Worm (Caenorhabditis elegans) whole organism, late embryonic: ENCODE measurements around the gene C33D9.6.

Experiments used
- C08G9.2 ChIP-seq: sonication (generic microtip); optimal IDR thresholded peaks from 2 replicates; lab custom pipeline; 2016; ENCODE audit warnings: mild to moderate bottlenecking, missing genetic modification characterization, moderate library complexity, missing compliant biosample characterization
- F13H6.1 ChIP-seq: sonication (generic microtip); optimal IDR thresholded peaks from 2 replicates; lab custom pipeline; 2016; ENCODE audit warnings: missing genetic modification characterization, missing compliant biosample characterization
- K02D7.2 ChIP-seq: sonication (generic microtip); optimal IDR thresholded peaks from 2 replicates; lab custom pipeline; 2017; ENCODE audit warnings: mild to moderate bottlenecking, missing genetic modification characterization, missing compliant biosample characterization
- K09A11.1 ChIP-seq: sonication (generic microtip); optimal IDR thresholded peaks from 2 replicates; lab custom pipeline; 2017; ENCODE audit warnings: antibody characterized with exemption, mild to moderate bottlenecking, missing genetic modification characterization, missing compliant biosample characterization; ENCODE audit not compliant: insufficient read depth
- T23F11.4 ChIP-seq: fragments of 200-800 bp; sonication (Bioruptor generic); optimal IDR thresholded peaks from 2 replicates; lab custom pipeline; 2018; ENCODE audit warnings: mild to moderate bottlenecking, missing genetic modification characterization, missing compliant biosample characterization
- Y22D7AL.16 ChIP-seq: sonication (generic microtip); optimal IDR thresholded peaks from 2 replicates; lab custom pipeline; 2016; ENCODE audit warnings: missing genetic modification characterization, missing compliant biosample characterization
- ahr-1 ChIP-seq: sonication (generic microtip); optimal IDR thresholded peaks from 2 replicates; lab custom pipeline; 2016; ENCODE audit warnings: missing genetic modification characterization, missing compliant biosample characterization
- ceh-14 ChIP-seq: sonication (generic microtip); optimal IDR thresholded peaks from 2 replicates; lab custom pipeline; 2016; ENCODE audit warnings: missing genotype, missing genetic modification characterization, missing compliant biosample characterization
- ceh-18 ChIP-seq: sonication (generic microtip); optimal IDR thresholded peaks from 2 replicates; lab custom pipeline; 2016; ENCODE audit warnings: missing genetic modification characterization, missing compliant biosample characterization
- ceh-22 ChIP-seq: sonication (generic microtip); optimal IDR thresholded peaks from 2 replicates; lab custom pipeline; 2017; ENCODE audit warnings: missing biosample characterization, missing genetic modification characterization
- ceh-24 ChIP-seq: sonication (generic microtip); optimal IDR thresholded peaks from 2 replicates; lab custom pipeline; 2016; ENCODE audit warnings: mild to moderate bottlenecking, missing genetic modification characterization, missing compliant biosample characterization
- ceh-30 ChIP-seq: fragments of 150-350 bp; optimal IDR thresholded peaks from 2 replicates; lab custom pipeline; 2014; ENCODE audit warnings: missing biosample characterization, missing genetic modification characterization
- ceh-31 ChIP-seq: sonication (generic microtip); optimal IDR thresholded peaks from 2 replicates; lab custom pipeline; 2016; ENCODE audit warnings: missing genetic modification characterization, missing compliant biosample characterization
- ceh-34 ChIP-seq: sonication (generic microtip); optimal IDR thresholded peaks from 2 replicates; lab custom pipeline; 2016; ENCODE audit warnings: mild to moderate bottlenecking, missing genetic modification characterization, missing compliant biosample characterization
- ceh-6 ChIP-seq: fragments of 200-800 bp; sonication (Bioruptor generic); optimal IDR thresholded peaks from 2 replicates; lab custom pipeline; 2018; ENCODE audit warnings: mild to moderate bottlenecking, missing genetic modification characterization, missing compliant biosample characterization
- ceh-9 ChIP-seq: sonication (generic microtip); optimal IDR thresholded peaks from 2 replicates; lab custom pipeline; 2016; ENCODE audit warnings: mild to moderate bottlenecking, missing genetic modification characterization, inconsistent platforms, missing compliant biosample characterization
- dmd-4 ChIP-seq: sonication (generic microtip); optimal IDR thresholded peaks from 2 replicates; lab custom pipeline; 2016; ENCODE audit warnings: borderline replicate concordance, missing genetic modification characterization, missing compliant biosample characterization
- dve-1 ChIP-seq: sonication (generic microtip); optimal IDR thresholded peaks from 2 replicates; lab custom pipeline; 2017; ENCODE audit warnings: antibody characterized with exemption, mild to moderate bottlenecking, missing genetic modification characterization, missing compliant biosample characterization
- elt-2 ChIP-seq: sonication (generic microtip); optimal IDR thresholded peaks from 2 replicates; lab custom pipeline; 2016; ENCODE audit warnings: missing genetic modification reagents, missing genetic modification characterization, missing compliant biosample characterization
- fax-1 ChIP-seq: sonication (generic microtip); optimal IDR thresholded peaks from 2 replicates; lab custom pipeline; 2016; ENCODE audit warnings: missing genotype, missing genetic modification characterization, missing compliant biosample characterization
- fkh-10 ChIP-seq: fragments of 150-350 bp; optimal IDR thresholded peaks from 2 replicates; lab custom pipeline; 2014; ENCODE audit warnings: missing biosample characterization, missing genetic modification reagents, missing genetic modification characterization
- fkh-6 ChIP-seq: sonication (generic microtip); optimal IDR thresholded peaks from 2 replicates; lab custom pipeline; 2016; ENCODE audit warnings: missing genetic modification characterization, missing compliant biosample characterization
- gmeb-2 ChIP-seq: sonication (generic microtip); optimal IDR thresholded peaks from 2 replicates; lab custom pipeline; 2016; ENCODE audit warnings: missing genetic modification characterization, inconsistent platforms, missing compliant biosample characterization
- hlh-15 ChIP-seq: sonication (generic microtip); optimal IDR thresholded peaks from 2 replicates; lab custom pipeline; 2016; ENCODE audit warnings: missing genetic modification characterization, missing compliant biosample characterization
- hlh-8 ChIP-seq: sonication (generic microtip); optimal IDR thresholded peaks from 2 replicates; lab custom pipeline; 2016; ENCODE audit warnings: missing genotype, missing genetic modification characterization, missing compliant biosample characterization
- nhr-11 ChIP-seq: fragments of 150-350 bp; optimal IDR thresholded peaks from 2 replicates; lab custom pipeline; 2014; ENCODE audit warnings: missing biosample characterization, missing genetic modification characterization
- npax-4 ChIP-seq: sonication (generic microtip); optimal IDR thresholded peaks from 2 replicates; lab custom pipeline; 2016; ENCODE audit warnings: missing genetic modification characterization, missing compliant biosample characterization
- odd-2 ChIP-seq: sonication (generic microtip); optimal IDR thresholded peaks from 2 replicates; lab custom pipeline; 2017; ENCODE audit warnings: antibody characterized with exemption, mild to moderate bottlenecking, missing genetic modification characterization, missing compliant biosample characterization
- pag-3 ChIP-seq: sonication (generic microtip); optimal IDR thresholded peaks from 2 replicates; lab custom pipeline; 2016; ENCODE audit warnings: missing compliant biosample characterization, missing genetic modification characterization, borderline replicate concordance
- pat-9 ChIP-seq: fragments of 200-800 bp; sonication (Bioruptor generic); optimal IDR thresholded peaks from 2 replicates; lab custom pipeline; 2018; ENCODE audit warnings: mild to moderate bottlenecking, missing genetic modification characterization, moderate library complexity, missing compliant biosample characterization
- pax-1 ChIP-seq: fragments of 150-350 bp; optimal IDR thresholded peaks from 2 replicates; lab custom pipeline; 2014; ENCODE audit warnings: missing biosample characterization, missing genetic modification characterization
- pha-4 ChIP-seq: fragments of 150-350 bp; optimal IDR thresholded peaks from 2 replicates; lab custom pipeline; 2018; ENCODE audit warnings: missing biosample characterization, missing genetic modification reagents, missing genetic modification characterization
- pqm-1 ChIP-seq: sonication (generic microtip); optimal IDR thresholded peaks from 2 replicates; lab custom pipeline; 2016; ENCODE audit warnings: missing genetic modification characterization, missing compliant biosample characterization
- pros-1 ChIP-seq: fragments of 150-350 bp; optimal IDR thresholded peaks from 2 replicates; lab custom pipeline; 2014; ENCODE audit warnings: missing biosample characterization, missing genetic modification reagents, missing genetic modification characterization
- sdc-2 ChIP-seq: sonication (generic microtip); optimal IDR thresholded peaks from 2 replicates; lab custom pipeline; 2016; ENCODE audit warnings: missing genotype, missing genetic modification characterization, missing compliant biosample characterization
- tbx-2 ChIP-seq: sonication (generic microtip); optimal IDR thresholded peaks from 2 replicates; lab custom pipeline; 2016; ENCODE audit warnings: missing genetic modification characterization, missing compliant biosample characterization
- tbx-7 ChIP-seq: sonication (generic microtip); optimal IDR thresholded peaks from 2 replicates; lab custom pipeline; 2016; ENCODE audit warnings: missing genotype, missing genetic modification characterization, missing compliant biosample characterization
- ttx-3 ChIP-seq: sonication (generic microtip); optimal IDR thresholded peaks from 2 replicates; lab custom pipeline; 2016; ENCODE audit warnings: missing genetic modification reagents, missing genetic modification characterization, missing compliant biosample characterization
- unc-42 ChIP-seq: sonication (generic microtip); optimal IDR thresholded peaks from 2 replicates; lab custom pipeline; 2016; ENCODE audit warnings: missing genotype, missing genetic modification characterization, missing compliant biosample characterization
- unc-86 ChIP-seq: sonication (generic microtip); optimal IDR thresholded peaks from 2 replicates; lab custom pipeline; 2016; ENCODE audit warnings: missing genetic modification characterization, missing compliant biosample characterization
- zip-5 ChIP-seq: sonication (generic microtip); optimal IDR thresholded peaks from 2 replicates; lab custom pipeline; 2016; ENCODE audit warnings: missing genetic modification characterization, missing compliant biosample characterization
- ztf-16 ChIP-seq: sonication (generic microtip); optimal IDR thresholded peaks from 2 replicates; lab custom pipeline; 2017; ENCODE audit warnings: missing genetic modification characterization, missing compliant biosample characterization

Gene C33D9.6

DNA sequence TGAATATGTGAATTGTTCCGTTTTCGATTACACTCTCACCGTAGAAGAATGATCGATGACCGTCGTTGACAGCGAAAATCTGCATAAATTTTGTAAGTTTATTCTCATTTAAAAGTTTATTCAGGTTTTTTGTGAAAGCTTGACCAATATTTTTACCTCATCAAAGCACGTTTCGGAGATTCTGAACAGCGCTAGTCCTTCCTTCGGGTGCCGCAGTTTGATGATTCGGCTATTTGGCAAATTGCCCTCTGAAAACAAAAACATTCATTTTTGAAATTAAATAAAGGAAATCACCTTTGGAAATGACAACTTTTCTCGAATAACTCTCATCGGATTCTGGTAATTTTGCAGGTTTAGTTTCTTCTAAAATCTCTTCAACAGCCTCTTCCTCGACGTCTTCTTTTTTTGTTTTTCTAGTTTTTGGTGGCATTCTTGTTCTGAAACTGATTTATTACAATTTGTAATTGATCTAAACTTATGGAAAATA is 37.0 kb downstream of the C33D9.6 start, which contains the start of gene F21D5.6:
F21D5.6 (minus strand) TSS at position 437 of the 487 bp plus-strand sequence.
- TF ChIP-seq ceh-18 (tag; lab: Kevin White, UChicago), result no peak
- TF ChIP-seq elt-2 (tag; lab: Kevin White, UChicago), result no peak
- no peak for TF ChIP-seq tbx-7 (tag; lab: Kevin White, UChicago)
- TF ChIP-seq pqm-1, result no peak
- TF ChIP-seq sdc-2 (tag; lab: Kevin White, UChicago), result no peak
- TF ChIP-seq ceh-24 (tag; lab: Kevin White, UChicago), result no peak
- TF ChIP-seq pat-9 (tag; lab: Kevin White, UChicago), result no peak
- TF ChIP-seq pha-4 (tag; lab: Kevin White, UChicago), result no peak
- no peak for TF ChIP-seq pros-1 (tag; lab: Kevin White, UChicago)
- no peak for TF ChIP-seq npax-4 (tag; lab: Kevin White, UChicago)
- TF ChIP-seq ttx-3 (tag; lab: Kevin White, UChicago), result no peak
- TF ChIP-seq K09A11.1 (tag; lab: Kevin White, UChicago), result no peak
- no peak for TF ChIP-seq gmeb-2 (tag; lab: Kevin White, UChicago)
- TF ChIP-seq ceh-22, result no peak
- no peak for TF ChIP-seq ztf-16 (tag; lab: Kevin White, UChicago)
- TF ChIP-seq, all 69 proteins: peak for 0

DNA sequence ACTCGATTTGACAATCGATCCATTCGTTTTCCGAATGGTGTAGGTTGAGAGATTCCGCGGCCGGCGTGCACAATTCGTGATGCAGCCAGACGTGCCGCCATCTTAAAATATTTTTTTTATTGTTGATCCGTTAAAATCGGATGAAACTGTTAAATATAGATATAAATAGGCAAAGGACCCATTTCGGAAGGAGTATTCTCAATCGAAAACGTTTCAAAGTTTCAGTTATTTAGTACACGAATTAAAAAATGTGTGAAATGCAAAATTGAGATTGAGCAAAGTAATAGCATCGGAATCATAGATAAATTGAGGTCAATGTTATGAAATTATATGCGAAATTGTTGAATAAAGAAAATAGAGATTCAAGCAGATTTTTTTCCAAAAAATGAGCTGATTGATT is 38.0 kb downstream of the C33D9.6 start, which contains the start of gene mrps-33:
mrps-33 (minus strand) TSS at position 101 of the 400 bp plus-strand sequence.
- TF ChIP-seq F13H6.1 (no peak), Y22D7AL.16 (tag; lab: Kevin White, UChicago) (no peak), ceh-6 (GFP tag; lab: Kevin White, UChicago) (no peak), fkh-6 (tag; lab: Kevin White, UChicago) (no peak), ceh-34 (tag; lab: Kevin White, UChicago) (no peak), K02D7.2 (tag; lab: Kevin White, UChicago) (no peak), unc-42 (tag; lab: Kevin White, UChicago) (no peak), elt-2 (tag; lab: Kevin White, UChicago) (no peak), C08G9.2 (tag; lab: Kevin White, UChicago) (no peak), ceh-9 (tag; lab: Kevin White, UChicago) (no peak), pros-1 (tag; lab: Kevin White, UChicago) (no peak), ceh-14 (no peak), zip-5 (tag; lab: Kevin White, UChicago) (no peak), T23F11.4 (GFP tag; lab: Kevin White, UChicago) (no peak), ahr-1 (tag; lab: Kevin White, UChicago) (no peak), pag-3 (no peak), fkh-10 (GFP tag; lab: Kevin White, UChicago) (no peak), ceh-30 (tag; lab: Kevin White, UChicago) (no peak)
- TF ChIP-seq, all 69 proteins: peak for 0

DNA sequence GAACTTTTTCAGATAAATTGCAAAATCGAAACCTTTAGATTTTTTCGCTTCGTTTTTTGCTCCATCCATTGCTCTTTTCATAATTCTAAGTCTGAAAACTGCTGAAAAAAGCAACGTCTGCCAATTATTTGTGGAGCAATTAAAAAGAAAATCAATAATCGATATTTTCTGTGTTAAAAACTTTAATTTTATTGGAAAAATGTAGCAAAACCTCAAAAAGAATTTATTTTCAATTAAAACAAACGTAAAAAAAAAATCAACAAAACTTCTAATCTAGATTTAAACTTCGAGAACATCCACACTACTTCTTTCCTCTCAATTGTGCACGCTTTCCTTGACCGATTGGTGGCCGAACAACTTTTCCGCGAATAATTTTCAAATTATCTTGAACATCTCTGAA is 38.7 kb downstream of the C33D9.6 start, which contains the start of gene F21D5.5:
F21D5.5 (minus strand) TSS at position 101 of the 400 bp plus-strand sequence.
- TF ChIP-seq fkh-10 (GFP tag; lab: Kevin White, UChicago), result no peak
- no peak for TF ChIP-seq unc-86 (tag; lab: Kevin White, UChicago)
- TF ChIP-seq ceh-31, result no peak
- no peak for TF ChIP-seq C08G9.2 (tag; lab: Kevin White, UChicago)
- no peak for TF ChIP-seq hlh-8 (tag; lab: Kevin White, UChicago)
- TF ChIP-seq ceh-6 (GFP tag; lab: Kevin White, UChicago), result no peak
- TF ChIP-seq pat-9 (tag; lab: Kevin White, UChicago), result no peak
- no peak for TF ChIP-seq pax-1 (tag; lab: Kevin White, UChicago)
- no peak for TF ChIP-seq dve-1 (tag; lab: Kevin White, UChicago)
- TF ChIP-seq dmd-4 (tag; lab: Kevin White, UChicago), result no peak
- no peak for TF ChIP-seq fax-1 (tag; lab: Kevin White, UChicago)
- no peak for TF ChIP-seq nhr-11 (tag; lab: Kevin White, UChicago)
- TF ChIP-seq hlh-15, result no peak
- TF ChIP-seq tbx-2 (tag; lab: Kevin White, UChicago), result no peak
- TF ChIP-seq odd-2, result no peak
- no peak for TF ChIP-seq ceh-14
